Worm (Caenorhabditis elegans): ENCODE measurements around the gene polh-1.

DNA sequence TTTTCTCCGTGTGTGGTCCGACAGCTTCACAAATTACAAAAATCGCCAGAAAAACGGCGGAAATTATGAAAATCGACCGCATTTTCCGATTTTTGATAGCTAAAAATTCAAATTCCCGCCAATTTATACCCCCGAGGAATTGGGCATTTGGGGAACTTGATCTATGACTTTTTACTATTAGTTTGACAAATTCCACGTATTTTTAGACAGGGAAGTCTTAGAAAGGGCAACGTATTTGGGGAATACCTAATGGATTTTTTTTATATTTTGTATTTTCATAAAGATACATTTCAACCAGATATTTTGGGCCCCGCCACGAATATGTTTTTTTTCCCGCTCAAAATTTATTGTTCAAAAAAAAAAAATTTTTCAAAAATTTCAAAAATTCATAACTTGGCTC lies 34.8 kb upstream of the polh-1 start, which contains the start of gene Y39A3B.7:
- TF ChIP-seq nhr-6 (tag; optimal IDR thresholded peaks at IDR 0.05) (no peak), fos-1 (tag; optimal IDR thresholded peaks at IDR 0.05) (no peak), snpc-4 (tag; optimal IDR thresholded peaks at IDR 0.05) (no peak), elt-3 (tag; optimal IDR thresholded peaks at IDR 0.05) (no peak), skn-1 (tag; optimal IDR thresholded peaks at IDR 0.05) (no peak), nhr-12 (tag; optimal IDR thresholded peaks at IDR 0.05) (no peak), aly-2 (tag; optimal IDR thresholded peaks at IDR 0.05) (no peak), alr-1 (tag; optimal IDR thresholded peaks at IDR 0.05) (no peak), blmp-1 (tag; optimal IDR thresholded peaks at IDR 0.05; ENCODE audit: insufficient read depth) (no peak)

Measured in whole organism, L2 larva.